Worm (Caenorhabditis elegans): ENCODE data around the gene chk-1.

chk-1 gene

ce11 chrV:3801787-3802417, 42.6 kb upstream of the chk-1 start:
- no peak for TF ChIP-seq egl-44 (GFP tag; IDR thresholded peaks at IDR 0.05)
- no peak for TF ChIP-seq Y53G8AR.9 (GFP tag; conservative IDR thresholded peaks at IDR 0.05)
- TF ChIP-seq F37B4.10 (GFP tag; IDR thresholded peaks at IDR 0.05), result no peak
- no peak for TF ChIP-seq C06A6.2 (GFP tag; conservative IDR thresholded peaks at IDR 0.05)
- TF ChIP-seq F10E7.11 (tag; optimal IDR thresholded peaks at IDR 0.05), result no peak
- no peak for TF ChIP-seq T26A5.8 (tag; optimal IDR thresholded peaks at IDR 0.05)
- no peak for TF ChIP-seq F23B12.7 (tag; optimal IDR thresholded peaks at IDR 0.05; ENCODE audit: insufficient read depth)
- no peak for TF ChIP-seq hmg-1.2 (GFP tag; IDR thresholded peaks at IDR 0.05)
- TF ChIP-seq ztf-26 (tag; optimal IDR thresholded peaks at IDR 0.05), result no peak
- no peak for TF ChIP-seq ceh-58 (GFP tag; IDR thresholded peaks at IDR 0.05)
- no peak for TF ChIP-seq Y95B8A.8 (GFP tag; IDR thresholded peaks at IDR 0.05)
- TF ChIP-seq unc-130 (GFP tag; optimal IDR thresholded peaks at IDR 0.05), result no peak
- TF ChIP-seq ccch-3 (GFP tag; optimal IDR thresholded peaks at IDR 0.05), result no peak
- no peak for TF ChIP-seq T07F8.4 (tag; optimal IDR thresholded peaks at IDR 0.05)
- no peak for TF ChIP-seq hlh-26 (GFP tag; conservative IDR thresholded peaks at IDR 0.05)
- no peak for TF ChIP-seq tbx-9 (tag; optimal IDR thresholded peaks at IDR 0.05; ENCODE audit: borderline replicate concordance)
- TF ChIP-seq let-526 (GFP tag; IDR thresholded peaks at IDR 0.05), result no peak
- no peak for TF ChIP-seq lin-35 (GFP tag; optimal IDR thresholded peaks at IDR 0.05)

- no peak for TF ChIP-seq ceh-79 (tag; optimal IDR thresholded peaks at IDR 0.05)
- TF ChIP-seq somi-1 (GFP tag; optimal IDR thresholded peaks at IDR 0.05), result no peak
- TF ChIP-seq hrde-1 (tag; optimal IDR thresholded peaks at IDR 0.05; ENCODE audit: borderline replicate concordance), result no peak
- TF ChIP-seq unc-62 (GFP tag; optimal IDR thresholded peaks at IDR 0.05), result no peak
- no peak for TF ChIP-seq C06A6.2 (GFP tag; conservative IDR thresholded peaks at IDR 0.05)
- TF ChIP-seq B0035.1 (tag; optimal IDR thresholded peaks at IDR 0.05), result no peak
- TF ChIP-seq ekl-4 (GFP tag; IDR thresholded peaks at IDR 0.05), result no peak
- TF ChIP-seq K12H6.12 (tag; optimal IDR thresholded peaks at IDR 0.05), result no peak
- TF ChIP-seq dpff-1 (tag; optimal IDR thresholded peaks at IDR 0.05), result no peak
- no peak for TF ChIP-seq aptf-2 (GFP tag; conservative IDR thresholded peaks at IDR 0.05)
- TF ChIP-seq T07F8.4 (tag; optimal IDR thresholded peaks at IDR 0.05), result no peak
- TF ChIP-seq gei-17 (GFP tag; optimal IDR thresholded peaks at IDR 0.05), result no peak
- no peak for TF ChIP-seq F22D6.2 (tag; optimal IDR thresholded peaks at IDR 0.05)
- TF ChIP-seq hlh-12 (tag; optimal IDR thresholded peaks at IDR 0.05), result no peak
- TF ChIP-seq hmg-1.2 (GFP tag; IDR thresholded peaks at IDR 0.05), result no peak
- no peak for TF ChIP-seq F10E7.11 (tag; optimal IDR thresholded peaks at IDR 0.05)
These were observed 41.1 kb upstream of the chk-1 start, which contains the start of gene srt-30 for ce11 chrV:3800378-3800777. Gene srt-30, minus strand, starts transcription at chrV:3800478.

ce11 chrV:3799737-3800136, 40.5 kb upstream of the chk-1 start:
- TF ChIP-seq akir-1 (GFP tag; optimal IDR thresholded peaks at IDR 0.05) (no peak), ztf-3 (GFP tag; optimal IDR thresholded peaks at IDR 0.05) (no peak), him-1 (tag; optimal IDR thresholded peaks at IDR 0.05) (no peak), F22D6.2 (tag; optimal IDR thresholded peaks at IDR 0.05) (no peak)

DNA sequence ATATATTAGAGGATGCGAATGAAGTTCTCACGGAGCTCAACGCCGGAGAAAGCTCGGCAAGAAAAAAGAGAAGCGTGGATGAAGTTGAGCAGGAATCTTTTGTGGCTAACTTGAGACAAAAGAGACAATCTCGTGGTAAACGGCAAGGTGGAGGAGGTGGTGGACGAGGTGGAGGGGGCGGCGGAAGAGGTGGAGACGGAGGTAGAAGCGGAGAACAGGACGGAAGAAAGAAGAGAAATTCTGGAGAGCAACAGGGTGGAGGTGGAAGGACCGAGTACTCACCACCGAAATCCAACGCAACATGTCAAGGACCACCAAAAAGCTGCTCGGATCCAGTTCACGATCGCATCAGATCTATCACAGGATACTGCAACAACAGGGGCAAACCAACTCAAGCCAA, 31.2 kb upstream of the chk-1 start:
- TF ChIP-seq aptf-2 (GFP tag; conservative IDR thresholded peaks at IDR 0.05), result no peak
- TF ChIP-seq akir-1 (GFP tag; optimal IDR thresholded peaks at IDR 0.05), result no peak
- no peak for TF ChIP-seq nhr-179 (tag; optimal IDR thresholded peaks at IDR 0.05)
- TF ChIP-seq rcor-1 (GFP tag; IDR thresholded peaks at IDR 0.05), result no peak
- TF ChIP-seq snpc-1.1 (tag; optimal IDR thresholded peaks at IDR 0.05; ENCODE audit: insufficient read depth), result no peak
- no peak for TF ChIP-seq attf-6 (GFP tag; IDR thresholded peaks at IDR 0.05)
- no peak for TF ChIP-seq F33H1.4 (GFP tag; IDR thresholded peaks at IDR 0.05)
- TF ChIP-seq ceh-79 (tag; optimal IDR thresholded peaks at IDR 0.05), result no peak
- TF ChIP-seq egrh-3 (GFP tag; IDR thresholded peaks at IDR 0.05), result peak; percentile 37; the same call in 1 of the 2 replicates
- peak; percentile 61; the same call in 1 of the 2 replicates for TF ChIP-seq zfh-2 (GFP tag; conservative IDR thresholded peaks at IDR 0.05)
- no peak for TF ChIP-seq egl-44 (GFP tag; IDR thresholded peaks at IDR 0.05)

Measured in whole organism, young adult.